Fruit fly (Drosophila melanogaster) whole organism, adult: ENCODE measurements around the gene Meltrin.

Experiments
- CG11617 ChIP-seq: fragments of 200-800 bp; sonication (Bioruptor generic); optimal IDR thresholded peaks from 2 replicates; lab custom pipeline; 2017; ENCODE audit warnings: mild to moderate bottlenecking, missing biosample characterization, missing genetic modification reagents, missing genetic modification characterization
- CG12768 ChIP-seq: fragments of 200-800 bp; sonication (Bioruptor generic); optimal IDR thresholded peaks from 2 replicates; lab custom pipeline; 2017; ENCODE audit warnings: missing biosample characterization, missing genetic modification characterization, mild to moderate bottlenecking, moderate library complexity, missing genetic modification reagents
- CG14711 ChIP-seq: fragments of 200-800 bp; sonication (Bioruptor generic); optimal IDR thresholded peaks from 2 replicates; lab custom pipeline; 2018; ENCODE audit warnings: missing biosample characterization, mild to moderate bottlenecking, missing genetic modification characterization, moderate library complexity
- CG1620 ChIP-seq: fragments of 200-800 bp; sonication (Bioruptor generic); optimal IDR thresholded peaks from 2 replicates; lab custom pipeline; 2016; ENCODE audit warnings: missing biosample characterization, missing genetic modification characterization
- CG33017 ChIP-seq: fragments of 200-800 bp; sonication (Bioruptor generic); optimal IDR thresholded peaks from 2 replicates; lab custom pipeline; 2018; ENCODE audit warnings: missing biosample characterization, mild to moderate bottlenecking, missing genetic modification characterization, moderate library complexity
- CG5204 ChIP-seq: fragments of 200-800 bp; sonication (Bioruptor generic); optimal IDR thresholded peaks from 2 replicates; lab custom pipeline; 2016; ENCODE audit warnings: missing biosample characterization, missing genetic modification characterization
- CG7045 ChIP-seq: fragments of 200-800 bp; sonication (Bioruptor generic); optimal IDR thresholded peaks from 2 replicates; lab custom pipeline; 2017; ENCODE audit warnings: missing biosample characterization, mild to moderate bottlenecking, missing genetic modification characterization
- CG7101 ChIP-seq: fragments of 200-800 bp; sonication (Bioruptor generic); optimal IDR thresholded peaks from 2 replicates; lab custom pipeline; 2018; ENCODE audit warnings: missing biosample characterization, mild to moderate bottlenecking, missing genetic modification characterization, moderate library complexity
- Crg-1 ChIP-seq: fragments of 200-800 bp; sonication (Bioruptor generic); optimal IDR thresholded peaks from 2 replicates; lab custom pipeline; 2016; ENCODE audit warnings: missing biosample characterization, missing genetic modification characterization
- Hr96 ChIP-seq: fragments of 200-800 bp; sonication (Bioruptor generic); optimal IDR thresholded peaks from 2 replicates; lab custom pipeline; 2016; ENCODE audit warnings: missing biosample characterization, missing genetic modification characterization
- Mnt ChIP-seq: fragments of 200-800 bp; sonication (Bioruptor generic); optimal IDR thresholded peaks from 2 replicates; lab custom pipeline; 2016; ENCODE audit warnings: missing biosample characterization, mild to moderate bottlenecking, missing genetic modification characterization
- bab1 ChIP-seq: fragments of 200-800 bp; sonication (Bioruptor generic); optimal IDR thresholded peaks from 3 replicates; lab custom pipeline; 2019; ENCODE audit warnings: missing biosample characterization, mild to moderate bottlenecking, missing genetic modification characterization, moderate library complexity
- cic ChIP-seq: fragments of 200-800 bp; sonication (Bioruptor generic); optimal IDR thresholded peaks from 2 replicates; lab custom pipeline; 2017; ENCODE audit warnings: missing biosample characterization, mild to moderate bottlenecking, missing genetic modification characterization, moderate library complexity
- cnc ChIP-seq, 2 experiments: fragments of >200 bp; optimal IDR thresholded peaks; 2 replicates each; lab custom pipeline; 2017
- kay ChIP-seq: fragments of 200-800 bp; sonication (Bioruptor generic); peaks from one replicate; lab custom pipeline; 2016; ENCODE audit warnings: missing biosample characterization, missing genetic modification characterization, borderline replicate concordance
- ovo ChIP-seq: fragments of 200-800 bp; sonication (Bioruptor generic); optimal IDR thresholded peaks from 2 replicates; lab custom pipeline; 2016; ENCODE audit warnings: missing biosample characterization, missing genetic modification characterization
- pad ChIP-seq: fragments of 200-800 bp; sonication (Bioruptor generic); optimal IDR thresholded peaks from 3 replicates; lab custom pipeline; 2017; ENCODE audit warnings: missing biosample characterization, missing genetic modification characterization, mild to moderate bottlenecking, moderate library complexity, missing genetic modification reagents
- tj ChIP-seq: fragments of 200-800 bp; sonication (Bioruptor generic); optimal IDR thresholded peaks from 3 replicates; lab custom pipeline; 2017; ENCODE audit warnings: missing biosample characterization, mild to moderate bottlenecking, missing genetic modification characterization, moderate library complexity
- toe ChIP-seq: fragments of 200-800 bp; sonication (Bioruptor generic); optimal IDR thresholded peaks from 2 replicates; lab custom pipeline; 2016; ENCODE audit warnings: missing biosample characterization, missing genetic modification characterization

The Meltrin gene

DNA sequence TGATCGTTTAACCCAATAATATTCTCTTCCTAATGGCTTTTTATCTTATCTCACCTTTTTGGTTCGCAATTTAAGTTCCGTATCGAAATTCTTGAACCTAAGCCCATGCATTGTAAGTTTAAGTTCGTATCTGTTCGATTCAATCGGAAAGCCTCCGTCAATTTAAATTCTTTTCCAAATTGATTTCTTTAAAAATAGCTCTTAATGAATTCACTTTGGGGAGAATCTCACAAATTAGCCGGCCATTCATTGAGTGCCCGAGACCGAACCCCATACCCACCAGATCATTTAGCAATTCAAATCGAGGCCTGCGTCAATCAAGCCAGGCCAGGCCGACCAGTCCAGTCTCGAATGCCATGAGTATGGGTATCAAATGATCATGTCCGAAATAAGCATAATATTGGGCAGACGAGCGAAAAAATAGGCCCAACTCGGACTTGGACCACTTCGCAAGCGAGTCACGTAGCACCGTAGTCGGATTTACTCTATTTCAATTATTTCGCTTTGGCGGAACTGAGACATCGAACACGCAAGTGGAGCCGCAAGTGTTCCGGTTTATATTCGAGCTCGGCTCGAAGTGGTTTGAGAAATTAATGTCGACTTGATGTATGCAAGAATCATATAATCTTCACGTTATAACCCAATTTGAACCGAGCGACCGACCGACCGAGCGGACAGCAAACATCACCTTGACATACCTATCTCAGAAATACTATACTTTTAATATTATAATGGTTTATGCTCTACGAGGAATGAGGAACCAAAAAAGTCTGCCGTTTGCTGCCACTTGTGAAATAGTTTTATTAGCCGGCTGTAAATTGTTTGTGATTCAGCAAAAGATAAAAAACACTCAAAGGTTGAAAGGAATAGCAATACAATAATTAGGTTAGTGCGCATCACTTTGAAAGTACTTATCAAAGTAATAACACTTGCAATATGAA, 10.9 kb upstream of the Meltrin start:
- TF ChIP-seq ovo (GFP tag; lab: Kevin White, UChicago) (no peak), tj (no peak), Hr96 (no peak), CG33017 (tag; lab: Kevin White, UChicago) (no peak), kay (GFP tag; lab: Kevin White, UChicago) (no peak), CG7045 (no peak), CG12768 (GFP tag; lab: Kevin White, UChicago) (no peak), CG1620 (GFP tag; lab: Kevin White, UChicago) (no peak)

DNA sequence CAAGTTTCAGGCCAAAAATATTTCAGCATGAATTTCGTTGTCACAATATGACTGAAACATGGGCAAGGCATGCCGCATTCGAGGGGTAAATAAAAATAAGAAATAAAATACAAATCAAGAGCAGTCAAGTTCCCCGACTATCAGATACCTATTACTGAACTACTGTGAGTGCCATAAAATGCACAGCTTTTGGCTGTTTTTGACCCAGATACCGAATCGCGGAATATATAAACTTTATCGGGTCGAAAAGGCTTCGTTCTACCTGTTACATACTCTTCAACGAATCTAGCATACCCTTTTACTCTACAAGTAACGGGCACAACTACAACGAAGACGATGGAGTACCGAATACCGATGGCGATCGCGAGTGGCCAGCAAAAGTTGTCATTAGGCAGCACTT, 9.8 kb upstream of the Meltrin start:
- no peak for TF ChIP-seq ovo (GFP tag; lab: Kevin White, UChicago)
- TF ChIP-seq tj, result peak; percentile 2
- peak; percentile 4 for TF ChIP-seq bab1 (GFP tag; lab: Kevin White, UChicago)

DNA sequence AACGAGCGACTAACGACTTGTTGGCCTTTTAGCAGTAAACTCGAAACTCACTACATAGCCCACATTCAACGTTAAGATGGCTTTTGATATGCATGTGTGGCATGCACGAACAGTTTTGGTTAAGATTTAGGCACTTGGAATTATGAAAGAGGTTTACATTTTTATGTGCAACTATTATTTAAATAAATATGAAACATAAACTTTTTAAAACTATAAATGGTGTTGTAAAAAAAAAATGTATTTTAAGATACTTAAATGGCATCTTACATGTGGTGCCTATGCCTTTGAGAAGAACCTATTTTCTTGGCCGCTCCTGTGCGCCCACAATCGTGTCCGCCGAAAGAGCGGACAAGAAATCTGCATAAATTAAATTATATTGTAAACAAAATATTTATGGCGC, 9.3 kb upstream of the Meltrin start:
- peak; percentile 23 for TF ChIP-seq kay (GFP tag; lab: Kevin White, UChicago)
- TF ChIP-seq Mnt (GFP tag; lab: Kevin White, UChicago), result no peak

- TF ChIP-seq CG12768 (GFP tag; lab: Kevin White, UChicago), result peak; percentile 33
- no peak for TF ChIP-seq pad (GFP tag; lab: Kevin White, UChicago)
Measured at dm6 chr3R:14705270-14705669, 8.2 kb upstream of the Meltrin start.

DNA sequence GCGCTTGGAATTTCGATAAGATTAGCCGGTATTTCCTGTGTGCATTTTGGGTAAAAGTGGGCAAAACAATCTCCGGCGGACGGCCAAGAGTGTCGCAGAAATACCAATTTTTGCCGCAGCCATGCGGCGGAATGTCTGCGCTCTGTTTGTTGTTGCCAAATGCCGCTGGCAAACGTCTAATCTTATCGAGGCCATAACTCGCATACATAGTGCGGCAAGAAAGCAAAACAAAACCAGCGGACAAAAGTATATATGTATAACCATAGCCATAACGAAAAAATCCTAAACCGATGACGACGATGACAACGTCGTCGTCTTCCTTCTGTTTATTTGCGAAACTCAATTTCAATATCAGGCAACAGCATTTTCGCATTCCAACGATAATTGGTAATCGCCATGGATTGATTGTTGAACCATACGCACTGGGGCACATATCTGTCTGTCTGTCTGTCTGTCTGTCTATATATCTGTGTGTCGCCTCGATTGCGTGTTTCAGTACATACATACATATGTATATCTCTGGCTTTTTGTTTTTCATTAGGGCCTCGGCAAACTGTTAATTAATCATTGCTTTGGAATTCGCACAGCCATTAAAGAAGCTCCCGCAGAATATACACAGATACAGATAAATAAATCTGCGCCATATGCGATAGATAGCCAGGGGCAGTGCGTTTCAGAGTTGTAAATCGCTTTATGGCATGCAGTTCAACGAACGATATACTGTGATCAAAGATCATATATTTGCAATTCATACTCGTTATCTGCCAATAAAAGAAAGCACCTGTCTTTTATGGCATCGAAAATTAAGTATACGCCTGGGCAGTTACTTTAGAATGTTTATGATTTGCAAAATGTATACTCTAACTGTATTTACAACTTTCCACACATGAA, 6.5 kb upstream of the Meltrin start:
- TF ChIP-seq Crg-1 (GFP tag; lab: Kevin White, UChicago), result no peak
- TF ChIP-seq cnc (optimal IDR thresholded peaks at IDR 0.05; lab: Kevin White, UChicago), result no peak
- TF ChIP-seq ovo (GFP tag; lab: Kevin White, UChicago), result no peak
- peak; percentile 21 for TF ChIP-seq cic (GFP tag; lab: Kevin White, UChicago)

DNA sequence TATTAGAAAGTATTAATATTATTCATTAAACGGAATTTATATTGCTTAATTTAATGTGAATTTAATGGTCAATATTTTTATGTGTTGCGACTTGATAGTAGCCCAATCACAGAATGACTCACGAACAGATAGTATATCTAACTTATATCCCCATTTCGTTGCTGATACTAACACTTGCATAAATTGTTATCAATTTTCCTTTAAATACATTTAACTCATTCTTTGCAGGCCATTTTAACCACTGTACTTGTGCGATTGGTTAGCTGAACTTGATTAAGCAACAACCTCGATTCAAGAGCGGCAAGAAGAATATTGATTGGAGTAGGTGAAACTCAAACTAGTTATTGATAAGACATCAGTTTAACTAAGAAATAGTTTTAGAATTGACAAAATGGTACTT, 1.4 kb downstream of the Meltrin start:
- TF ChIP-seq Mnt (GFP tag; lab: Kevin White, UChicago) (no peak), kay (GFP tag; lab: Kevin White, UChicago) (peak; percentile 68)

- no peak for TF ChIP-seq Crg-1 (GFP tag; lab: Kevin White, UChicago)
- TF ChIP-seq CG5204, result no peak
- no peak for TF ChIP-seq CG11617 (GFP tag; lab: Kevin White, UChicago)
- no peak for TF ChIP-seq bab1 (GFP tag; lab: Kevin White, UChicago)
- no peak for TF ChIP-seq CG1620 (GFP tag; lab: Kevin White, UChicago)
- TF ChIP-seq pad (GFP tag; lab: Kevin White, UChicago), result no peak
- TF ChIP-seq CG33017 (tag; lab: Kevin White, UChicago), result no peak
- TF ChIP-seq Hr96, result no peak
- TF ChIP-seq Mnt (GFP tag; lab: Kevin White, UChicago), result no peak
- TF ChIP-seq CG12768 (GFP tag; lab: Kevin White, UChicago), result no peak
- no peak for TF ChIP-seq tj
- TF ChIP-seq ovo (GFP tag; lab: Kevin White, UChicago), result no peak
- no peak for TF ChIP-seq kay (GFP tag; lab: Kevin White, UChicago)
- TF ChIP-seq CG14711 (tag; lab: Kevin White, UChicago), result no peak
- no peak for TF ChIP-seq toe (GFP tag; lab: Kevin White, UChicago)
- no peak for TF ChIP-seq cic (GFP tag; lab: Kevin White, UChicago)
- TF ChIP-seq cnc (optimal IDR thresholded peaks at IDR 0.05; lab: Kevin White, UChicago), result no peak
- TF ChIP-seq CG7101 (tag; lab: Kevin White, UChicago), result no peak
Measured at dm6 chr3R:14695054-14695453, 2.0 kb downstream of the Meltrin start.

DNA sequence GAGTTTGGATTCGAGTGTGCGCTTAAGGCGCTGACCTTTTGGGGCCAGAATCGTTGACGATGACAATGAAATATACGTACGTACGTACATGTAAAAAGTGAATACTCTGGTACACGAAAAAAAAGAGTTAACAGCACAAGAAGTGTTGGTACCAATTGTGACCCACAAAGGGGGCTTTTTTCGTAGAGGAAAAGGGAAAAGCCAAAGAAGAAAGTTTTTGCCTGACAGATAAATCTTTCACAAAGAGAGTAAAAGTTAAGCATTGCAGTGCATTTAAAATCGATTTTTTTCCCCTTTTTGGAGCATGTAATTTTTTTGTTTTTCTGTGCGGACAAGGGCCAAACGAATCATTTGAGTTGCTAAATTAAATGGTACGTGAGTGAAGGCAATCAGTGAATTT, 2.5 kb downstream of the Meltrin start:
- TF ChIP-seq Mnt (GFP tag; lab: Kevin White, UChicago), result no peak
- no peak for TF ChIP-seq CG7101 (tag; lab: Kevin White, UChicago)
- no peak for TF ChIP-seq bab1 (GFP tag; lab: Kevin White, UChicago)
